Fruit fly (Drosophila melanogaster): ENCODE data around the gene Mec2.

DNA sequence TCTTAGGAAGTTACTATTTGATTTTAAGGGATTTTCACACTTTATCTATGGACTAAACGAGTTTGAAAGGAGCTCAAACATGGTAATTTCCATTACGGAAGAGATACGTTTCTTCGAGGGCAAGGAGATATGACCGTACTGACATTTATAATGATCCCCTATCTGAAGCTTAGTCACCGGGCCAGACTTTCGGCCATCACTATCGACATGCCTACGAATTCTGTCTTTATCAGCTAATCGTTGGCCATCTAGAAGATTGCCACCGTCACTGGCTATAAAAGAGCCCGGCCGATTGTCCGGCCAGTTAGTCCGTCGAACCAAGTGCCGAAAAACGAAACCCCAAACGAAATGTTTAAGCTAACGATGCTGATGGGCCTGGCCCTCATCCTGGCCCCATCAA, 27.4 kb downstream of the Mec2 start, which contains the start of gene Muc18B:
- TF ChIP-seq cic (GFP tag; optimal IDR thresholded peaks at IDR 0.05) = no peak
- TF ChIP-seq CG5204 (GFP tag; optimal IDR thresholded peaks at IDR 0.05) = no peak
- no peak for TF ChIP-seq Crg-1 (GFP tag; optimal IDR thresholded peaks at IDR 0.05)
